Fruit fly (Drosophila melanogaster) Kc167 (cell line): ENCODE measurements around the gene Nmd3.

Source experiments
- Myc ChIP-seq: fragments of >200 bp; optimal IDR thresholded peaks from 2 replicates; lab custom pipeline; 2017; ENCODE audit warnings: missing external identifiers
- Sin3A ChIP-seq: fragments of >200 bp; optimal IDR thresholded peaks from 2 replicates; lab custom pipeline; 2018; ENCODE audit warnings: missing external identifiers
- h ChIP-seq: fragments of >200 bp; optimal IDR thresholded peaks from 3 replicates; lab custom pipeline; 2018; ENCODE audit warnings: missing external identifiers
- insv ChIP-seq: fragments of >200 bp; optimal IDR thresholded peaks from 3 replicates; lab custom pipeline; 2018; ENCODE audit warnings: missing external identifiers
- psq ChIP-seq: fragments of >200 bp; optimal IDR thresholded peaks from 2 replicates; lab custom pipeline; 2017; ENCODE audit warnings: missing external identifiers
- ttk ChIP-seq: sonication (Bioruptor generic); optimal IDR thresholded peaks from 2 replicates; lab custom pipeline; 2017; ENCODE audit warnings: missing external identifiers

DNA sequence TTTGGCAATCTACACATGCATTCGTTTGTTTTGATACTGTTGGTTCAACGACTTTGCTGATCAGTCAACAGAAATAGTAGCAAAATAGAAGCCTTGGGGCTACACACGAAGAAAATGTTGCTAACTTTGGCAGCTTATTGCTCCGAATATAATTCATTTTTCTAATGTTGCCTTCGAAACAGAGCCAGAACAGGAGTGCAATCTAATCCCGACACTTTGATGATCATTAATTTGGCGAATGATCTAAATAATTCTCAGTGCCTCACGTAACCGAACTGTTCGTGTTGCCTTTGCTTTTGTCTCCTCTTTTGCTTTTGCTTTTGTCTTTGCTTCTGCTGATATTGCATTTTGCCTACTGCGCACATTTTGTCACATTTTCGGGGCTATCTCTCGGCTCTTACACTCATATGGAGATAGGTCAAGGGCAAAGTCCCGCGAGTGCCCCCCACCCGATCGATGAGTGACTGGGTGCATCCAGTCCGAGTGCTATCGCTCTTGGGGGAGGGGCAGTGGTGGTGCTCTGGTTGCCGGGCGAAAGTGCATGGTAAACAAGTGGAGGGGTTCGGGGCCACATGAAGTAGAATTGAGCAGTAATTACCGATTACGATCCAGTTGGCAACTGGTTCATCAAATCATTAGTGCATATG lies 11.7 kb upstream of the Nmd3 start:
- no peak for TF ChIP-seq h
- TF ChIP-seq Sin3A (lab: Kevin White, UChicago) = no peak
- TF ChIP-seq Myc = no peak
- TF ChIP-seq psq = no peak
- TF ChIP-seq insv (lab: Kevin White, UChicago) = no peak
- no peak for TF ChIP-seq ttk (lab: Kevin White, UChicago)
